Worm (Caenorhabditis elegans) whole organism, young adult: ENCODE measurements around the gene F45E4.6.
A peak's percentile ranks its signal among the peaks of the same experiment; 100 is the strongest.

Experiments used
- B0336.3 ChIP-seq: fragments of 200-800 bp; sonication (Bioruptor generic); IDR thresholded peaks from 2 replicates; pipeline ENCODE4 v1.3.6; 2022; ENCODE audit warnings: missing genetic modification characterization, missing compliant biosample characterization
- C06A6.2 ChIP-seq: fragments of 200-800 bp; sonication (Bioruptor generic); conservative IDR thresholded peaks from 2 replicates; pipeline ENCODE4 v1.3.6; 2022; ENCODE audit warnings: missing genetic modification characterization, missing compliant biosample characterization
- D2030.7 ChIP-seq: fragments of 200-800 bp; sonication (Bioruptor generic); IDR thresholded peaks from 2 replicates; pipeline ENCODE4 v1.3.6; 2022; ENCODE audit warnings: missing genetic modification reagents, missing genetic modification characterization, missing compliant biosample characterization
- F22D6.2 ChIP-seq: sonication (generic microtip); optimal IDR thresholded peaks from 2 replicates; lab custom pipeline; 2016; ENCODE audit warnings: mild to moderate bottlenecking, missing genetic modification characterization, missing compliant biosample characterization
- F23B12.7 ChIP-seq: sonication (generic microtip); optimal IDR thresholded peaks from 2 replicates; lab custom pipeline; 2017; ENCODE audit warnings: missing genetic modification characterization, mild to moderate bottlenecking, missing compliant biosample characterization, antibody characterized with exemption, moderate library complexity; ENCODE audit not compliant: insufficient read depth
- F37B4.10 ChIP-seq: fragments of 200-800 bp; sonication (Bioruptor generic); IDR thresholded peaks from 2 replicates; pipeline ENCODE4 v1.3.6; 2022; ENCODE audit warnings: missing genetic modification characterization, missing compliant biosample characterization
- F49E8.2 ChIP-seq: sonication (generic microtip); optimal IDR thresholded peaks from 3 replicates; lab custom pipeline; 2017; ENCODE audit warnings: missing genetic modification characterization, mild to moderate bottlenecking, missing compliant biosample characterization, antibody characterized with exemption, moderate library complexity; ENCODE audit not compliant: insufficient read depth
- Y53F4B.3 ChIP-seq: fragments of 200-800 bp; sonication (Bioruptor generic); IDR thresholded peaks from 2 replicates; pipeline ENCODE4 v1.3.6; 2022; ENCODE audit warnings: missing genetic modification reagents, missing genetic modification characterization, missing compliant biosample characterization
- ZK185.1 ChIP-seq: sonication (generic microtip); optimal IDR thresholded peaks from 2 replicates; lab custom pipeline; 2016; ENCODE audit warnings: mild to moderate bottlenecking, missing genetic modification characterization, missing compliant biosample characterization; ENCODE audit not compliant: poor library complexity, severe bottlenecking
- aptf-3 ChIP-seq: fragments of 200-800 bp; sonication (Bioruptor generic); IDR thresholded peaks from 2 replicates; pipeline ENCODE4 v1.3.6; 2022; ENCODE audit warnings: missing genetic modification characterization, missing compliant biosample characterization
- athp-1 ChIP-seq: sonication (generic microtip); optimal IDR thresholded peaks from 2 replicates; lab custom pipeline; 2017; ENCODE audit warnings: mild to moderate bottlenecking, missing genetic modification characterization, missing compliant biosample characterization
- cebp-1 ChIP-seq, 2 experiments: fragments of 200-800 bp in 1 of 2; sonication (Bioruptor generic) in 1 of 2; sonication (generic microtip) in 1 of 2; IDR thresholded peaks in 1 of 2; optimal IDR thresholded peaks in 1 of 2; 2 replicates each; pipeline versions ENCODE4 v1.3.6 to Lab custom; 2017 to 2022; ENCODE audit warnings: missing compliant biosample characterization in 2 of 2, missing genetic modification characterization in 2 of 2, mild to moderate bottlenecking in 1 of 2, missing genetic modification reagents in 1 of 2, moderate library complexity in 1 of 2
- ceh-79 ChIP-seq: sonication (generic microtip); optimal IDR thresholded peaks from 2 replicates; lab custom pipeline; 2017; ENCODE audit warnings: mild to moderate bottlenecking, missing genetic modification characterization, missing compliant biosample characterization
- efl-1 ChIP-seq: fragments of 150-350 bp; optimal IDR thresholded peaks from 2 replicates; lab custom pipeline; 2014; ENCODE audit warnings: missing biosample characterization, missing genetic modification reagents, missing genetic modification characterization
- egl-18 ChIP-seq: fragments of 200-800 bp; sonication (Bioruptor generic); IDR thresholded peaks from 2 replicates; pipeline ENCODE4 v1.3.6; 2022; ENCODE audit warnings: missing genetic modification reagents, missing genetic modification characterization, missing compliant biosample characterization
- him-1 ChIP-seq: sonication (generic microtip); optimal IDR thresholded peaks from 2 replicates; lab custom pipeline; 2016; ENCODE audit warnings: missing genotype, missing genetic modification reagents, missing genetic modification characterization, missing compliant biosample characterization
- hlh-26 ChIP-seq: fragments of 200-800 bp; sonication (Bioruptor generic); conservative IDR thresholded peaks from 2 replicates; pipeline ENCODE4 v1.3.6; 2022; ENCODE audit warnings: missing genetic modification reagents, missing genetic modification characterization, missing compliant biosample characterization
- hmg-1.2 ChIP-seq: fragments of 200-800 bp; sonication (Bioruptor generic); IDR thresholded peaks from 2 replicates; pipeline ENCODE4 v1.3.6; 2022; ENCODE audit warnings: missing genetic modification reagents, missing genetic modification characterization, missing compliant biosample characterization
- hrde-1 ChIP-seq: sonication (generic microtip); optimal IDR thresholded peaks from 2 replicates; lab custom pipeline; 2016; ENCODE audit warnings: missing genetic modification characterization, mild to moderate bottlenecking, missing compliant biosample characterization, moderate library complexity, missing genotype, missing genetic modification reagents, borderline replicate concordance
- let-526 ChIP-seq: fragments of 200-800 bp; sonication (Bioruptor generic); IDR thresholded peaks from 2 replicates; pipeline ENCODE4 v1.3.6; 2022; ENCODE audit warnings: missing genetic modification reagents, missing genetic modification characterization, missing compliant biosample characterization
- lin-26 ChIP-seq: fragments of 200-800 bp; sonication (Bioruptor generic); IDR thresholded peaks from 2 replicates; pipeline ENCODE4 v1.3.6; 2022; ENCODE audit warnings: missing genetic modification reagents, missing genetic modification characterization, missing compliant biosample characterization
- lin-54 ChIP-seq: fragments of 200-800 bp; sonication (Bioruptor generic); optimal IDR thresholded peaks from 2 replicates; lab custom pipeline; 2018; ENCODE audit warnings: mild to moderate bottlenecking, missing genetic modification characterization, missing compliant biosample characterization
- lsl-1 ChIP-seq: fragments of 200-800 bp; sonication (Bioruptor generic); optimal IDR thresholded peaks from 2 replicates; lab custom pipeline; 2018; ENCODE audit warnings: mild to moderate bottlenecking, missing genetic modification characterization, moderate library complexity, missing compliant biosample characterization
- mcd-1 ChIP-seq: fragments of 200-800 bp; sonication (Bioruptor generic); IDR thresholded peaks from 2 replicates; pipeline ENCODE4 v1.3.6; 2022; ENCODE audit warnings: missing genetic modification reagents, missing genetic modification characterization, missing compliant biosample characterization
- nfya-1 ChIP-seq: sonication (generic microtip); optimal IDR thresholded peaks from 2 replicates; lab custom pipeline; 2017; ENCODE audit warnings: antibody characterized with exemption, missing compliant biosample characterization, missing genetic modification characterization, borderline replicate concordance; ENCODE audit not compliant: insufficient read depth
- nhr-120 ChIP-seq: fragments of 200-800 bp; sonication (Bioruptor generic); IDR thresholded peaks from 2 replicates; pipeline ENCODE4 v1.3.6; 2022; ENCODE audit warnings: missing genetic modification characterization, missing compliant biosample characterization
- nhr-179 ChIP-seq: sonication (generic microtip); optimal IDR thresholded peaks from 2 replicates; lab custom pipeline; 2016; ENCODE audit warnings: mild to moderate bottlenecking, missing genetic modification characterization, missing compliant biosample characterization
- pha-4 ChIP-seq: fragments of 150-350 bp; sonication (generic microtip); optimal IDR thresholded peaks from 2 replicates; lab custom pipeline; 2014; ENCODE audit warnings: missing biosample characterization, missing genetic modification reagents, missing genetic modification characterization
- rec-8 ChIP-seq, 2 experiments: sonication (generic microtip); optimal IDR thresholded peaks; 2 replicates each; lab custom pipeline; 2016; ENCODE audit warnings: mild to moderate bottlenecking in 2 of 2, missing genetic modification characterization in 2 of 2, missing genetic modification reagents in 2 of 2, missing genotype in 2 of 2, missing biosample characterization in 1 of 2, missing compliant biosample characterization in 1 of 2, moderate library complexity in 1 of 2
- sdz-38 ChIP-seq: sonication (generic microtip); optimal IDR thresholded peaks from 2 replicates; lab custom pipeline; 2016; ENCODE audit warnings: missing genotype, missing genetic modification characterization, missing compliant biosample characterization
- sea-2 ChIP-seq: fragments of 200-800 bp; sonication (Bioruptor generic); IDR thresholded peaks from 2 replicates; pipeline ENCODE4 v1.3.6; 2022; ENCODE audit warnings: missing genetic modification characterization, missing compliant biosample characterization
- somi-1 ChIP-seq: fragments of 200-800 bp; sonication (Bioruptor generic); optimal IDR thresholded peaks from 2 replicates; lab custom pipeline; 2018; ENCODE audit warnings: mild to moderate bottlenecking, missing genetic modification characterization, missing compliant biosample characterization
- tbx-9 ChIP-seq: sonication (generic microtip); optimal IDR thresholded peaks from 2 replicates; lab custom pipeline; 2016; ENCODE audit warnings: borderline replicate concordance, missing genetic modification characterization, inconsistent platforms, missing compliant biosample characterization
- unc-130 ChIP-seq: sonication (generic microtip); optimal IDR thresholded peaks from 2 replicates; lab custom pipeline; 2016; ENCODE audit warnings: missing genetic modification reagents, missing genetic modification characterization, missing compliant biosample characterization
- unc-62 ChIP-seq: fragments of 150-350 bp; optimal IDR thresholded peaks from 2 replicates; lab custom pipeline; 2014; ENCODE audit warnings: missing biosample characterization, missing genetic modification reagents, missing genetic modification characterization
- xnd-1 ChIP-seq: sonication (generic microtip); optimal IDR thresholded peaks from 2 replicates; lab custom pipeline; 2016; ENCODE audit warnings: missing genotype, missing genetic modification reagents, missing genetic modification characterization, missing compliant biosample characterization
- zfh-2 ChIP-seq: fragments of 200-800 bp; sonication (Bioruptor generic); conservative IDR thresholded peaks from 2 replicates; pipeline ENCODE4 v1.3.6; 2022; ENCODE audit warnings: missing genetic modification reagents, missing genetic modification characterization, missing compliant biosample characterization
- zim-3 ChIP-seq: sonication (generic microtip); optimal IDR thresholded peaks from 2 replicates; lab custom pipeline; 2017; ENCODE audit warnings: mild to moderate bottlenecking, missing genetic modification characterization, moderate library complexity, missing compliant biosample characterization
- ztf-26 ChIP-seq: sonication (generic microtip); optimal IDR thresholded peaks from 2 replicates; lab custom pipeline; 2017; ENCODE audit warnings: missing genetic modification characterization, missing compliant biosample characterization
- ztf-28 ChIP-seq: fragments of 200-800 bp; sonication (Bioruptor generic); IDR thresholded peaks from 2 replicates; pipeline ENCODE4 v1.3.6; 2022; ENCODE audit warnings: missing genetic modification reagents, missing genetic modification characterization, missing compliant biosample characterization

The F45E4.6 gene

ce11 chrIV:7619261-7619660, 13.1 kb downstream of the F45E4.6 start (continued):
- TF ChIP-seq hmg-1.2 (GFP tag; lab: Robert Waterston, UW) (peak; percentile 35; the same call in 1 of the 2 replicates), pha-4 (tag; lab: Kevin White, UChicago) (no peak), nfya-1 (tag; lab: Kevin White, UChicago) (no peak), nhr-120 (no peak), zim-3 (no peak), him-1 (no peak), C06A6.2 (GFP tag; lab: Robert Waterston, UW) (no peak), rec-8 (tag; optimal IDR thresholded peaks at IDR 0.05; lab: Kevin White, UChicago) (no peak), D2030.7 (GFP tag; lab: Robert Waterston, UW) (no peak), hrde-1 (tag; lab: Kevin White, UChicago) (no peak), F49E8.2 (tag; lab: Kevin White, UChicago) (no peak), F22D6.2 (tag; lab: Kevin White, UChicago) (no peak), ceh-79 (tag; lab: Kevin White, UChicago) (no peak), unc-130 (GFP tag; lab: Kevin White, UChicago) (no peak), nhr-179 (tag; lab: Kevin White, UChicago) (no peak), athp-1 (no peak), efl-1 (no peak), lsl-1 (no peak), mcd-1 (GFP tag; lab: Robert Waterston, UW) (peak; percentile 33; the same call in 1 of the 2 replicates), egl-18 (no peak), ZK185.1 (tag; lab: Kevin White, UChicago) (no peak), zfh-2 (peak; percentile 95), Y53F4B.3 (GFP tag; lab: Robert Waterston, UW) (no peak), lin-54 (GFP tag; lab: Kevin White, UChicago) (no peak), unc-62 (GFP tag; lab: Kevin White, UChicago) (no peak), tbx-9 (tag; lab: Kevin White, UChicago) (no peak), lin-26 (GFP tag; lab: Robert Waterston, UW) (no peak)

DNA sequence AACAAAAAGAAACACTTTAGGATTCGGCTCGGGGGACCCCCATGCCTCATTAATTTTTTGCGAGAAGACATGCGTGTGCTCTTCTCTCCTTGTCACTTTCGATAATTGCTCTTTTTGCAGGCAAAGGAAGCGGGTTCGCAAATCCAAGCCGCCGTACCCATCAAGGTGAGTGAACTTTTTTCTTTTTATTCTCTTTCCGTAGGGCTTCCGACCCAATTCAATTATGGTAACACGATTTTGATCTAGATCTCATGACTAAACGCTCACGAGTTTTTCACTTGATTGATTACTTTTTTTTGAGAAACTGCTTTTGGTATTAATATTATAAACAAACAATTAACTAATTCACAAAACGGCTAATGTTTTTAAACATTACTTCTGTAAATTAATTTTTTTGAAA, 19.8 kb downstream of the F45E4.6 start:
- TF ChIP-seq F37B4.10 (GFP tag; lab: Robert Waterston, UW) (no peak), aptf-3 (GFP tag; lab: Robert Waterston, UW) (no peak), sdz-38 (tag; lab: Kevin White, UChicago) (no peak), B0336.3 (GFP tag; lab: Robert Waterston, UW) (no peak), ztf-28 (GFP tag; lab: Robert Waterston, UW) (no peak), D2030.7 (GFP tag; lab: Robert Waterston, UW) (no peak), Y53F4B.3 (GFP tag; lab: Robert Waterston, UW) (no peak), ztf-26 (no peak), hlh-26 (GFP tag; lab: Robert Waterston, UW) (no peak), xnd-1 (tag; lab: Kevin White, UChicago) (no peak), sea-2 (no peak), somi-1 (GFP tag; lab: Kevin White, UChicago) (no peak), cebp-1 (GFP tag; IDR thresholded peaks at IDR 0.05; lab: Robert Waterston, UW) (no peak), cebp-1 (tag; optimal IDR thresholded peaks at IDR 0.05; lab: Kevin White, UChicago) (no peak), F23B12.7 (tag; lab: Kevin White, UChicago) (no peak), lin-54 (GFP tag; lab: Kevin White, UChicago) (no peak), let-526 (GFP tag; lab: Robert Waterston, UW) (no peak)
